Worm (Caenorhabditis elegans) whole organism, late embryonic: ENCODE results near the gene nsun-5.
"Not testable (repeated sequence)": the region's sequence is repeated elsewhere in the genome, so short reads cannot be mapped to it uniquely, and the experiment has no call there.

Source experiments
- C08G9.2 ChIP-seq: sonication (generic microtip); optimal IDR thresholded peaks from 2 replicates; lab custom pipeline; 2016; ENCODE audit warnings: mild to moderate bottlenecking, missing genetic modification characterization, moderate library complexity, missing compliant biosample characterization
- K02D7.2 ChIP-seq: sonication (generic microtip); optimal IDR thresholded peaks from 2 replicates; lab custom pipeline; 2017; ENCODE audit warnings: mild to moderate bottlenecking, missing genetic modification characterization, missing compliant biosample characterization
- ahr-1 ChIP-seq: sonication (generic microtip); optimal IDR thresholded peaks from 2 replicates; lab custom pipeline; 2016; ENCODE audit warnings: missing genetic modification characterization, missing compliant biosample characterization
- ceh-19 ChIP-seq: fragments of 200-800 bp; sonication (Bioruptor generic); optimal IDR thresholded peaks from 2 replicates; lab custom pipeline; 2018; ENCODE audit warnings: mild to moderate bottlenecking, missing genetic modification characterization, missing compliant biosample characterization
- ceh-2 ChIP-seq: sonication (generic microtip); optimal IDR thresholded peaks from 2 replicates; lab custom pipeline; 2016; ENCODE audit warnings: missing genotype, missing genetic modification characterization, missing compliant biosample characterization
- ceh-22 ChIP-seq: sonication (generic microtip); optimal IDR thresholded peaks from 2 replicates; lab custom pipeline; 2017; ENCODE audit warnings: missing biosample characterization, missing genetic modification characterization
- ceh-24 ChIP-seq: sonication (generic microtip); optimal IDR thresholded peaks from 2 replicates; lab custom pipeline; 2016; ENCODE audit warnings: mild to moderate bottlenecking, missing genetic modification characterization, missing compliant biosample characterization
- ceh-31 ChIP-seq: sonication (generic microtip); optimal IDR thresholded peaks from 2 replicates; lab custom pipeline; 2016; ENCODE audit warnings: missing genetic modification characterization, missing compliant biosample characterization
- ceh-48 ChIP-seq: sonication (generic microtip); optimal IDR thresholded peaks from 2 replicates; lab custom pipeline; 2016; ENCODE audit warnings: missing genetic modification characterization, inconsistent platforms, missing compliant biosample characterization
- ceh-9 ChIP-seq: sonication (generic microtip); optimal IDR thresholded peaks from 2 replicates; lab custom pipeline; 2016; ENCODE audit warnings: mild to moderate bottlenecking, missing genetic modification characterization, inconsistent platforms, missing compliant biosample characterization
- che-1 ChIP-seq: sonication (generic microtip); optimal IDR thresholded peaks from 2 replicates; lab custom pipeline; 2016; ENCODE audit warnings: mild to moderate bottlenecking, missing genetic modification characterization, missing compliant biosample characterization
- dve-1 ChIP-seq: sonication (generic microtip); optimal IDR thresholded peaks from 2 replicates; lab custom pipeline; 2017; ENCODE audit warnings: antibody characterized with exemption, mild to moderate bottlenecking, missing genetic modification characterization, missing compliant biosample characterization
- eyg-1 ChIP-seq: sonication (generic microtip); optimal IDR thresholded peaks from 2 replicates; lab custom pipeline; 2016; ENCODE audit warnings: missing genotype, missing genetic modification characterization, missing compliant biosample characterization
- fkh-10 ChIP-seq: fragments of 150-350 bp; optimal IDR thresholded peaks from 2 replicates; lab custom pipeline; 2014; ENCODE audit warnings: missing biosample characterization, missing genetic modification reagents, missing genetic modification characterization
- fkh-6 ChIP-seq: sonication (generic microtip); optimal IDR thresholded peaks from 2 replicates; lab custom pipeline; 2016; ENCODE audit warnings: missing genetic modification characterization, missing compliant biosample characterization
- gmeb-2 ChIP-seq: sonication (generic microtip); optimal IDR thresholded peaks from 2 replicates; lab custom pipeline; 2016; ENCODE audit warnings: missing genetic modification characterization, inconsistent platforms, missing compliant biosample characterization
- hlh-13 ChIP-seq: fragments of 200-800 bp; sonication (Bioruptor generic); optimal IDR thresholded peaks from 2 replicates; lab custom pipeline; 2018; ENCODE audit warnings: mild to moderate bottlenecking, missing genetic modification characterization, missing compliant biosample characterization
- hlh-30 ChIP-seq: sonication (generic microtip); optimal IDR thresholded peaks from 2 replicates; lab custom pipeline; 2017; ENCODE audit warnings: antibody characterized with exemption, missing genetic modification characterization, missing compliant biosample characterization; ENCODE audit not compliant: insufficient read depth
- lin-11 ChIP-seq: fragments of 200-800 bp; sonication (Bioruptor generic); optimal IDR thresholded peaks from 2 replicates; lab custom pipeline; 2018; ENCODE audit warnings: mild to moderate bottlenecking, missing genetic modification characterization, missing compliant biosample characterization
- madf-2 ChIP-seq: sonication (generic microtip); optimal IDR thresholded peaks from 2 replicates; lab custom pipeline; 2017; ENCODE audit warnings: missing genetic modification characterization, missing compliant biosample characterization
- mec-3 ChIP-seq: sonication (generic microtip); optimal IDR thresholded peaks from 2 replicates; lab custom pipeline; 2016; ENCODE audit warnings: borderline replicate concordance, missing genetic modification characterization, missing compliant biosample characterization
- pag-3 ChIP-seq: sonication (generic microtip); optimal IDR thresholded peaks from 2 replicates; lab custom pipeline; 2016; ENCODE audit warnings: missing compliant biosample characterization, missing genetic modification characterization, borderline replicate concordance
- pat-9 ChIP-seq: fragments of 200-800 bp; sonication (Bioruptor generic); optimal IDR thresholded peaks from 2 replicates; lab custom pipeline; 2018; ENCODE audit warnings: mild to moderate bottlenecking, missing genetic modification characterization, moderate library complexity, missing compliant biosample characterization
- pha-2 ChIP-seq: sonication (generic microtip); optimal IDR thresholded peaks from 2 replicates; lab custom pipeline; 2017; ENCODE audit warnings: mild to moderate bottlenecking, missing genetic modification characterization, missing compliant biosample characterization
- pqm-1 ChIP-seq: sonication (generic microtip); optimal IDR thresholded peaks from 2 replicates; lab custom pipeline; 2016; ENCODE audit warnings: missing genetic modification characterization, missing compliant biosample characterization
- pros-1 ChIP-seq: fragments of 150-350 bp; optimal IDR thresholded peaks from 2 replicates; lab custom pipeline; 2014; ENCODE audit warnings: missing biosample characterization, missing genetic modification reagents, missing genetic modification characterization
- ref-2 ChIP-seq: sonication (generic microtip); optimal IDR thresholded peaks from 2 replicates; lab custom pipeline; 2016; ENCODE audit warnings: missing genetic modification characterization, missing compliant biosample characterization
- rnt-1 ChIP-seq: sonication (generic microtip); optimal IDR thresholded peaks from 2 replicates; lab custom pipeline; 2016; ENCODE audit warnings: missing genetic modification characterization, missing compliant biosample characterization
- sox-4 ChIP-seq: sonication (generic microtip); optimal IDR thresholded peaks from 2 replicates; lab custom pipeline; 2017; ENCODE audit warnings: mild to moderate bottlenecking, missing genetic modification characterization, inconsistent platforms, missing compliant biosample characterization
- tbx-2 ChIP-seq: sonication (generic microtip); optimal IDR thresholded peaks from 2 replicates; lab custom pipeline; 2016; ENCODE audit warnings: missing genetic modification characterization, missing compliant biosample characterization
- ttx-3 ChIP-seq: sonication (generic microtip); optimal IDR thresholded peaks from 2 replicates; lab custom pipeline; 2016; ENCODE audit warnings: missing genetic modification reagents, missing genetic modification characterization, missing compliant biosample characterization
- unc-3 ChIP-seq, 2 experiments: fragments of 200-800 bp in 1 of 2; sonication (Bioruptor generic) in 1 of 2; sonication (generic microtip) in 1 of 2; conservative IDR thresholded peaks in 1 of 2; optimal IDR thresholded peaks in 1 of 2; 2 replicates each; pipeline versions ENCODE4 v1.3.6 to Lab custom; 2016 to 2022; ENCODE audit warnings: missing compliant biosample characterization in 2 of 2, missing genetic modification characterization in 2 of 2, missing genetic modification reagents in 1 of 2
- unc-86 ChIP-seq: sonication (generic microtip); optimal IDR thresholded peaks from 2 replicates; lab custom pipeline; 2016; ENCODE audit warnings: missing genetic modification characterization, missing compliant biosample characterization
- zip-5 ChIP-seq: sonication (generic microtip); optimal IDR thresholded peaks from 2 replicates; lab custom pipeline; 2016; ENCODE audit warnings: missing genetic modification characterization, missing compliant biosample characterization
- ztf-16 ChIP-seq: sonication (generic microtip); optimal IDR thresholded peaks from 2 replicates; lab custom pipeline; 2017; ENCODE audit warnings: missing genetic modification characterization, missing compliant biosample characterization

nsun-5 gene

ce11 chrII:14966420-14966819, 3.0 kb upstream of the nsun-5 start:
- TF ChIP-seq unc-86 = no peak
- TF ChIP-seq ttx-3 (tag; lab: Kevin White, UChicago) = no peak
- TF ChIP-seq rnt-1 = no peak
- TF ChIP-seq unc-3 (GFP tag; conservative IDR thresholded peaks at IDR 0.05; lab: Robert Waterston, UW) = no peak
- no peak for TF ChIP-seq unc-3 (tag; optimal IDR thresholded peaks at IDR 0.05; lab: Kevin White, UChicago)
- TF ChIP-seq zip-5 = no peak
- TF ChIP-seq pha-2 (tag; lab: Kevin White, UChicago) = no peak
- no peak for TF ChIP-seq pqm-1 (tag; lab: Kevin White, UChicago)

ce11 chrII:14967084-14967483, 2.3 kb upstream of the nsun-5 start:
- TF ChIP-seq hlh-30 (tag; lab: Kevin White, UChicago) (no peak), lin-11 (tag; lab: Kevin White, UChicago) (no peak), eyg-1 (tag; lab: Kevin White, UChicago) (no peak), madf-2 (no peak), pha-2 (tag; lab: Kevin White, UChicago) (no peak), pat-9 (tag; lab: Kevin White, UChicago) (no peak), ceh-19 (GFP tag; lab: Kevin White, UChicago) (no peak)

DNA sequence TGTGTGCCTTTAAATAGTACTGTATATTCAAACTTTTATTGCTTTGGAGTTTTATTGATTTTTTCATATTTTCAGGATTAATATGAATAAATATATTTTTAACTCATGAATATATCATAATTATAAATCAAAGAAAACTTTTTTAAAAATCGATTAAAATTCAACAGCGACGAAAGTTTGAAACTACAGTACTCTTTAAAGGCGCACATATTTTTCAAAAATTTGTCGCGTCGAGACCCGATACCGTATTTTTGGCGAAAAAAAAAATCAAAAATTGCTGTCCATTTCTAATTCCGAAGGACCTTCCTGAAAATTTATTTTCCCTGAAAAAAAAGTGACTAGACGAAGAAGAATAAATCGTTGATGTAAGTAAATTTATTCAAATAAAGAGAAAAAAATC, 1.1 kb upstream of the nsun-5 start:
- TF ChIP-seq K02D7.2 (tag; lab: Kevin White, UChicago) (no peak), ceh-31 (tag; lab: Kevin White, UChicago) (no peak), dve-1 (no peak), gmeb-2 (tag; lab: Kevin White, UChicago) (no peak), unc-86 (no peak), ceh-24 (tag; lab: Kevin White, UChicago) (no peak), ceh-48 (tag; lab: Kevin White, UChicago) (no peak), che-1 (tag; lab: Kevin White, UChicago) (no peak), fkh-10 (no peak), pat-9 (tag; lab: Kevin White, UChicago) (no peak), pag-3 (tag; lab: Kevin White, UChicago) (no peak), ceh-2 (no peak), mec-3 (tag; lab: Kevin White, UChicago) (no peak), ztf-16 (tag; lab: Kevin White, UChicago) (no peak), pros-1 (tag; lab: Kevin White, UChicago) (no peak), tbx-2 (tag; lab: Kevin White, UChicago) (no peak), ahr-1 (no peak), fkh-6 (no peak)

- no peak for TF ChIP-seq C08G9.2
- no peak for TF ChIP-seq ref-2 (tag; lab: Kevin White, UChicago)
- no peak for TF ChIP-seq ceh-31 (tag; lab: Kevin White, UChicago)
- no peak for TF ChIP-seq ceh-9 (tag; lab: Kevin White, UChicago)
Measured at ce11 chrII:14983909-14984308, 14.5 kb downstream of the nsun-5 start, which contains the start of gene Y53F4B.5. Gene Y53F4B.5, minus strand, starts transcription at chrII:14984009.

ce11 chrII:14988171-14988570, 18.8 kb downstream of the nsun-5 start, which contains the start of gene Y53F4B.43:
Gene Y53F4B.43, plus strand, starts transcription at chrII:14988471.
- not testable (repeated sequence) for TF ChIP-seq fkh-10; madf-2; che-1 (tag; lab: Kevin White, UChicago)

- not testable (repeated sequence) for TF ChIP-seq sox-4 (tag; lab: Kevin White, UChicago); hlh-13 (GFP tag; lab: Kevin White, UChicago); ceh-22 (tag; lab: Kevin White, UChicago)
- TF ChIP-seq, all 69 proteins: peak for 0; not testable (repeated sequence) for 69
Measured at ce11 chrII:14992598-14992997, 23.2 kb downstream of the nsun-5 start, which contains the start of gene Y53F4B.7. Gene Y53F4B.7, plus strand, starts transcription at chrII:14992898.
